Fruit fly (Drosophila melanogaster) whole organism, embryonic: Measurements from ENCODE around the gene CG14182.

Experiments
- B-H2 ChIP-seq: fragments of 200-800 bp; sonication (Bioruptor generic); optimal IDR thresholded peaks from 2 replicates; lab custom pipeline; 2018; ENCODE audit warnings: missing biosample characterization, mild to moderate bottlenecking, missing genetic modification characterization
- CG10267 ChIP-seq: fragments of 200-800 bp; sonication (Bioruptor generic); optimal IDR thresholded peaks from 2 replicates; lab custom pipeline; 2018; ENCODE audit warnings: missing biosample characterization, mild to moderate bottlenecking, missing genetic modification characterization, moderate library complexity
- CG10543 ChIP-seq: fragments of 200-800 bp; sonication (Bioruptor generic); optimal IDR thresholded peaks from 3 replicates; lab custom pipeline; 2017; ENCODE audit warnings: missing biosample characterization, mild to moderate bottlenecking, missing genetic modification characterization, moderate library complexity
- CG10654 ChIP-seq: fragments of 200-800 bp; sonication (Bioruptor generic); optimal IDR thresholded peaks from 2 replicates; lab custom pipeline; 2016; ENCODE audit warnings: missing biosample characterization, missing genetic modification characterization
- CG12391 ChIP-seq: fragments of 200-800 bp; sonication (Bioruptor generic); optimal IDR thresholded peaks from 3 replicates; lab custom pipeline; 2018; ENCODE audit warnings: missing biosample characterization, mild to moderate bottlenecking, missing genetic modification characterization, moderate library complexity
- CG14014 ChIP-seq: fragments of 200-800 bp; sonication (Bioruptor generic); IDR thresholded peaks from 2 replicates; pipeline ENCODE4 v1.3.6; 2022; ENCODE audit warnings: missing biosample characterization, missing genetic modification characterization
- CG1647 ChIP-seq: fragments of 200-800 bp; sonication (Bioruptor generic); optimal IDR thresholded peaks from 3 replicates; lab custom pipeline; 2016; ENCODE audit warnings: missing biosample characterization, missing genetic modification characterization
- CG16813 ChIP-seq: fragments of 200-800 bp; sonication (Bioruptor generic); IDR thresholded peaks from 3 replicates; pipeline ENCODE4 v1.3.6; 2022; ENCODE audit warnings: missing biosample characterization, missing genetic modification characterization; ENCODE audit not compliant: partially characterized antibody
- CG16815 ChIP-seq: fragments of 200-800 bp; sonication (Bioruptor generic); optimal IDR thresholded peaks from 3 replicates; lab custom pipeline; 2017; ENCODE audit warnings: missing biosample characterization, mild to moderate bottlenecking, missing genetic modification characterization
- CG18764 ChIP-seq: fragments of 200-800 bp; sonication (Bioruptor generic); optimal IDR thresholded peaks from 3 replicates; lab custom pipeline; 2016; ENCODE audit warnings: missing biosample characterization, missing genetic modification characterization
- CG2875 ChIP-seq: fragments of 200-800 bp; sonication (Bioruptor generic); optimal IDR thresholded peaks from 2 replicates; lab custom pipeline; 2017; ENCODE audit warnings: missing biosample characterization, mild to moderate bottlenecking, missing genetic modification characterization, missing genetic modification reagents
- CG31224 ChIP-seq: fragments of 200-800 bp; sonication (Bioruptor generic); IDR thresholded peaks from 2 replicates; pipeline ENCODE4 v1.3.6; 2022; ENCODE audit warnings: missing biosample characterization, missing genetic modification characterization
- CG31441 ChIP-seq: fragments of 200-800 bp; sonication (Bioruptor generic); IDR thresholded peaks from 2 replicates; pipeline ENCODE4 v1.3.6; 2022; ENCODE audit warnings: missing biosample characterization, missing genetic modification characterization
- CG3995 ChIP-seq: fragments of 200-800 bp; sonication (Bioruptor generic); optimal IDR thresholded peaks from 3 replicates; lab custom pipeline; 2016; ENCODE audit warnings: missing biosample characterization, missing genetic modification characterization
- CG4282 ChIP-seq: fragments of 200-800 bp; sonication (Bioruptor generic); optimal IDR thresholded peaks from 2 replicates; lab custom pipeline; 2016; ENCODE audit warnings: missing biosample characterization, missing genetic modification characterization
- CG4424 ChIP-seq: fragments of 200-800 bp; sonication (Bioruptor generic); optimal IDR thresholded peaks from 3 replicates; lab custom pipeline; 2016; ENCODE audit warnings: missing biosample characterization, missing genetic modification characterization
- CG5245 ChIP-seq: fragments of 200-800 bp; sonication (Bioruptor generic); optimal IDR thresholded peaks from 3 replicates; lab custom pipeline; 2016; ENCODE audit warnings: missing biosample characterization, missing genetic modification characterization
- CG8765 ChIP-seq: fragments of 200-800 bp; sonication (Bioruptor generic); IDR thresholded peaks from 2 replicates; pipeline ENCODE4 v1.3.6; 2022; ENCODE audit warnings: missing biosample characterization, missing genetic modification characterization
- CG9437 ChIP-seq: fragments of 200-800 bp; sonication (Bioruptor generic); optimal IDR thresholded peaks from 2 replicates; lab custom pipeline; 2018; ENCODE audit warnings: missing biosample characterization, mild to moderate bottlenecking, missing genetic modification characterization
- Dek ChIP-seq: fragments of 200-800 bp; sonication (Bioruptor generic); optimal IDR thresholded peaks from 3 replicates; lab custom pipeline; 2019; ENCODE audit warnings: missing biosample characterization, mild to moderate bottlenecking, missing genetic modification characterization, moderate library complexity
- Hr51 ChIP-seq, 2 experiments: fragments of 200-800 bp; sonication (Bioruptor generic); optimal IDR thresholded peaks; 2 replicates in 1 of 2; 3 replicates in 1 of 2; lab custom pipeline; 2016 to 2018; ENCODE audit warnings: missing biosample characterization in 2 of 2, missing genetic modification characterization in 2 of 2, mild to moderate bottlenecking in 1 of 2, moderate library complexity in 1 of 2
- Lim3 ChIP-seq: fragments of 200-800 bp; sonication (Bioruptor generic); IDR thresholded peaks from 2 replicates; pipeline ENCODE4 v1.3.6; 2022; ENCODE audit warnings: missing biosample characterization, missing genetic modification characterization
- MESR4 ChIP-seq: fragments of 200-800 bp; sonication (Bioruptor generic); optimal IDR thresholded peaks from 2 replicates; lab custom pipeline; 2018; ENCODE audit warnings: missing biosample characterization, mild to moderate bottlenecking, missing genetic modification characterization, moderate library complexity
- NfI ChIP-seq: fragments of 200-800 bp; sonication (Bioruptor generic); optimal IDR thresholded peaks from 3 replicates; lab custom pipeline; 2018; ENCODE audit warnings: missing biosample characterization, mild to moderate bottlenecking, missing genetic modification characterization, moderate library complexity
- Xbp1 ChIP-seq: fragments of 200-800 bp; sonication (Bioruptor generic); optimal IDR thresholded peaks from 3 replicates; lab custom pipeline; 2016; ENCODE audit warnings: missing biosample characterization, mild to moderate bottlenecking, missing genetic modification characterization
- amos ChIP-seq: fragments of 200-800 bp; sonication (Bioruptor generic); IDR thresholded peaks from 2 replicates; pipeline ENCODE4 v1.3.6; 2022; ENCODE audit warnings: missing biosample characterization, missing genetic modification characterization; ENCODE audit not compliant: partially characterized antibody
- aop ChIP-seq: fragments of 200-800 bp; sonication (Bioruptor generic); IDR thresholded peaks from 2 replicates; pipeline ENCODE4 v1.3.6; 2022; ENCODE audit warnings: missing biosample characterization, missing genetic modification characterization
- chif ChIP-seq, 2 experiments: fragments of 200-800 bp; sonication (Bioruptor generic); optimal IDR thresholded peaks; 3 replicates each; lab custom pipeline; 2016; ENCODE audit warnings: missing biosample characterization in 2 of 2, missing genetic modification characterization in 2 of 2
- chinmo ChIP-seq: fragments of 200-800 bp; sonication (Bioruptor generic); IDR thresholded peaks from 4 replicates; pipeline ENCODE4 v1.3.6; 2022; ENCODE audit warnings: missing biosample characterization, missing genetic modification characterization; ENCODE audit not compliant: partially characterized antibody
- chn ChIP-seq: fragments of 200-800 bp; sonication (Bioruptor generic); optimal IDR thresholded peaks from 2 replicates; lab custom pipeline; 2016; ENCODE audit warnings: missing biosample characterization, missing genetic modification characterization
- da ChIP-seq: fragments of 200-800 bp; sonication (Bioruptor generic); optimal IDR thresholded peaks from 2 replicates; lab custom pipeline; 2016; ENCODE audit warnings: missing biosample characterization, missing genetic modification characterization
- danr ChIP-seq: fragments of 200-800 bp; sonication (Bioruptor generic); IDR thresholded peaks from 2 replicates; pipeline ENCODE4 v1.3.6; 2022; ENCODE audit warnings: missing biosample characterization, missing genetic modification characterization
- dimm ChIP-seq: fragments of 200-800 bp; sonication (Bioruptor generic); IDR thresholded peaks from 2 replicates; pipeline ENCODE4 v1.3.6; 2022; ENCODE audit warnings: missing biosample characterization, missing genetic modification characterization
- exex ChIP-seq: fragments of 200-800 bp; sonication (Bioruptor generic); optimal IDR thresholded peaks from 4 replicates; lab custom pipeline; 2018; ENCODE audit warnings: missing biosample characterization, mild to moderate bottlenecking, missing genetic modification characterization, moderate library complexity
- fd102C ChIP-seq: fragments of 200-800 bp; sonication (Bioruptor generic); optimal IDR thresholded peaks from 2 replicates; lab custom pipeline; 2018; ENCODE audit warnings: missing biosample characterization, mild to moderate bottlenecking, missing genetic modification characterization, moderate library complexity
- lov ChIP-seq, 2 experiments: fragments of 200-800 bp in 1 of 2; fragments of >200 bp in 1 of 2; sonication (Bioruptor generic) in 1 of 2; IDR thresholded peaks in 1 of 2; optimal IDR thresholded peaks in 1 of 2; 2 replicates in 1 of 2; 3 replicates in 1 of 2; pipeline versions ENCODE4 v1.3.6 to Lab custom; 2017 to 2022; ENCODE audit warnings: missing biosample characterization in 1 of 2, missing genetic modification characterization in 1 of 2
- mirr ChIP-seq: fragments of 200-800 bp; sonication (Bioruptor generic); optimal IDR thresholded peaks from 3 replicates; lab custom pipeline; 2018; ENCODE audit warnings: missing biosample characterization, mild to moderate bottlenecking, missing genetic modification characterization
- pan ChIP-seq, 4 experiments: fragments of >200 bp in 3 of 4; fragments of 200-800 bp in 1 of 4; sonication (Bioruptor generic) in 1 of 4; optimal IDR thresholded peaks in 3 of 4; IDR thresholded peaks in 1 of 4; 2 replicates each; pipeline versions ENCODE4 v1.3.6 to Lab custom; 2017 to 2022; ENCODE audit warnings: missing biosample characterization in 2 of 4, missing genetic modification characterization in 2 of 4, mixed read lengths in 1 of 4
- pita ChIP-seq: fragments of 200-800 bp; sonication (Bioruptor generic); optimal IDR thresholded peaks from 2 replicates; lab custom pipeline; 2017; ENCODE audit warnings: missing biosample characterization, mild to moderate bottlenecking, missing genetic modification characterization
- row ChIP-seq: fragments of 200-800 bp; sonication (Bioruptor generic); IDR thresholded peaks from 3 replicates; pipeline ENCODE4 v1.3.6; 2022; ENCODE audit warnings: missing biosample characterization, missing genetic modification characterization
- sens ChIP-seq: fragments of 200-800 bp; sonication (Bioruptor generic); peaks from one replicate; lab custom pipeline; 2016; ENCODE audit warnings: missing biosample characterization, missing genetic modification characterization
- slou ChIP-seq: fragments of 200-800 bp; sonication (Bioruptor generic); optimal IDR thresholded peaks from 3 replicates; lab custom pipeline; 2016; ENCODE audit warnings: missing biosample characterization, missing genetic modification characterization
- vfl ChIP-seq: fragments of 200-800 bp; sonication (Bioruptor generic); optimal IDR thresholded peaks from 2 replicates; lab custom pipeline; 2016; ENCODE audit warnings: missing biosample characterization, missing genetic modification characterization
- wek ChIP-seq: fragments of 200-800 bp; sonication (Bioruptor generic); optimal IDR thresholded peaks from 3 replicates; lab custom pipeline; 2018; ENCODE audit warnings: missing biosample characterization, mild to moderate bottlenecking, missing genetic modification characterization, moderate library complexity
- zfh2 ChIP-seq: fragments of 200-800 bp; sonication (Bioruptor generic); optimal IDR thresholded peaks from 2 replicates; lab custom pipeline; 2016; ENCODE audit warnings: missing biosample characterization, missing genetic modification characterization

CG14182 gene

DNA sequence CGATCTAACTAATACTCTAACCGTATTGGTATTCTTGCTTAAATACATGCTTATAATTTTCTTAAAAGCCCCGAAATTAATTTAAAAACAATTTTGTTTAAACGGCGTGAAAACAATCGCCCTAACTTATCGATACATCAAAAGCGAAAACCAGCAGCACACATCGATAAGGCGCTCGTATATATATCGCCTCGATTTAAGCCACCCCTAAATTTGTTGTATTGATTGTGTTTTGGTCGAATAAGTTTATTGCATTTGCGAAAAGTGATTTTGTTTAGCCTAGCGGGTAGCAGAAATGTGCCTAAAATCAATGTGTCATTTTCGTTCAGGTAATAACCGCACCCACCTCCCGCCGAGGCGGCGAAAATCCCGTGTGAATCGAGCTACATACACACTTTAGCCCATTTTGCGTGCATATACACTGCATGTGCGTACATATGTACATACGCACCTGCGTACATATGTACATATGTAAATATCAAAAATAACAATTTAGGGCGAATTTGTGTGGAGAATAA lies 12.2 kb upstream of the CG14182 start, which contains the start of the genes CG7646 and Nca (continued):
- TF ChIP-seq CG10267 (tag; lab: Kevin White, UChicago) (peak; percentile 36), wek (peak; percentile 75), CG16815 (GFP tag; lab: Kevin White, UChicago) (no peak), pita (GFP tag; lab: Kevin White, UChicago) (no peak), amos (peak; percentile 96), Dek (no peak), CG3995 (GFP tag; lab: Kevin White, UChicago) (peak; percentile 82), MESR4 (GFP tag; lab: Kevin White, UChicago) (peak; percentile 89), da (GFP tag; lab: Kevin White, UChicago) (no peak), B-H2 (GFP tag; lab: Kevin White, UChicago) (no peak), mirr (GFP tag; lab: Kevin White, UChicago) (peak; percentile 50), vfl (GFP tag; lab: Kevin White, UChicago) (no peak), CG14014 (GFP tag; lab: Robert Waterston, UW) (no peak), CG10543 (GFP tag; lab: Kevin White, UChicago) (peak; percentile 64), chif (GFP tag; optimal IDR thresholded peaks at IDR 0.05; lab: Kevin White, UChicago) (no peak)

dm6 chr3L:19991120-19991519 lies 11.5 kb upstream of the CG14182 start, which contains the start of gene fln:
TSS of gene fln (minus strand) at chr3L:19991220.
- TF ChIP-seq CG5245 (GFP tag; lab: Kevin White, UChicago) (no peak), exex (tag; lab: Kevin White, UChicago) (no peak), chn (no peak), CG16813 (no peak), CG10654 (GFP tag; lab: Kevin White, UChicago) (no peak), dimm (no peak), Lim3 (GFP tag; lab: Robert Waterston, UW) (no peak), slou (no peak), chinmo (GFP tag; lab: Robert Waterston, UW) (no peak), CG2875 (GFP tag; lab: Kevin White, UChicago) (no peak), CG31224 (GFP tag; lab: Robert Waterston, UW) (no peak), CG1647 (GFP tag; lab: Kevin White, UChicago) (no peak)

DNA sequence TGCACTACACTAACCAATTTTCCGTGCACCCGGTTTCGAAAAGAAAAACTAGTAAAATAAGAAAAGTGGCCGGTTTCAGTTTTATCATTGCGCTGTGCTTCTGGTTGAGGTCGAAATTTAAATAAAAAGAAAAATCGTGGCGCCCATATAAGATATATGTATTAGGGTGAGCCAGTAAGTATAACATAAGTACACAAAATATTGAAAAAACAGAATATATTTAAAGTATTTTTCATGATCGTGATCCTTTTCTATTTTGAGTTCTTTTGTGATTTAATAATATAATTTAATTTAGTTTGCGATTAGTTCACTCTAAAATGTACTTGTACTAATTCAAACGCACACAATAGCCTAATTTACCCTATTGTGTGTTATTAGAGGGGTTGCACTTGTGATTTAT lies 9.3 kb upstream of the CG14182 start, which contains the start of gene Csas:
TSS of gene Csas (minus strand) at position 101 of the 400 bp plus-strand sequence.
- TF ChIP-seq row (GFP tag; lab: Robert Waterston, UW) (0 out of 3 replicates have a peak, but pooled peaks have one; percentile 23), danr (no peak), Xbp1 (GFP tag; lab: Kevin White, UChicago) (no peak), pan (optimal IDR thresholded peaks at IDR 0.05; lab: Kevin White, UChicago) (no peak), pan (GFP tag; optimal IDR thresholded peaks at IDR 0.05 in 1 of 2, IDR thresholded peaks at IDR 0.05 in 1 of 2) (peak in 1 of 2 experiments; percentile 24), sens (GFP tag; lab: Kevin White, UChicago) (peak; percentile 71)

dm6 chr3L:19985768-19986167 lies 6.2 kb upstream of the CG14182 start, which contains the start of the genes hale and schuy:
TSS of gene hale (minus strand) at chr3L:19985868.
TSS of gene schuy (plus strand) at chr3L:19986093.
- TF ChIP-seq zfh2 (GFP tag; lab: Kevin White, UChicago) (no peak), CG4282 (GFP tag; lab: Kevin White, UChicago) (no peak), CG4424 (GFP tag; lab: Kevin White, UChicago) (no peak), Hr51 (GFP tag; optimal IDR thresholded peaks at IDR 0.05; lab: Kevin White, UChicago) (no peak), aop (GFP tag; lab: Robert Waterston, UW) (no peak), CG18764 (GFP tag; lab: Kevin White, UChicago) (no peak), fd102C (GFP tag; lab: Kevin White, UChicago) (no peak), lov (optimal IDR thresholded peaks at IDR 0.05; lab: Kevin White, UChicago) (no peak), lov (GFP tag; IDR thresholded peaks at IDR 0.05; lab: Robert Waterston, UW) (no peak), CG8765 (GFP tag; lab: Robert Waterston, UW) (no peak), CG31441 (GFP tag; lab: Robert Waterston, UW) (no peak), CG9437 (no peak), CG12391 (tag; lab: Kevin White, UChicago) (no peak), NfI (GFP tag; lab: Kevin White, UChicago) (no peak), CG10267 (tag; lab: Kevin White, UChicago) (no peak)
